Fruit fly (Drosophila melanogaster): ENCODE results near the gene CG34251.

The CG34251 gene

DNA sequence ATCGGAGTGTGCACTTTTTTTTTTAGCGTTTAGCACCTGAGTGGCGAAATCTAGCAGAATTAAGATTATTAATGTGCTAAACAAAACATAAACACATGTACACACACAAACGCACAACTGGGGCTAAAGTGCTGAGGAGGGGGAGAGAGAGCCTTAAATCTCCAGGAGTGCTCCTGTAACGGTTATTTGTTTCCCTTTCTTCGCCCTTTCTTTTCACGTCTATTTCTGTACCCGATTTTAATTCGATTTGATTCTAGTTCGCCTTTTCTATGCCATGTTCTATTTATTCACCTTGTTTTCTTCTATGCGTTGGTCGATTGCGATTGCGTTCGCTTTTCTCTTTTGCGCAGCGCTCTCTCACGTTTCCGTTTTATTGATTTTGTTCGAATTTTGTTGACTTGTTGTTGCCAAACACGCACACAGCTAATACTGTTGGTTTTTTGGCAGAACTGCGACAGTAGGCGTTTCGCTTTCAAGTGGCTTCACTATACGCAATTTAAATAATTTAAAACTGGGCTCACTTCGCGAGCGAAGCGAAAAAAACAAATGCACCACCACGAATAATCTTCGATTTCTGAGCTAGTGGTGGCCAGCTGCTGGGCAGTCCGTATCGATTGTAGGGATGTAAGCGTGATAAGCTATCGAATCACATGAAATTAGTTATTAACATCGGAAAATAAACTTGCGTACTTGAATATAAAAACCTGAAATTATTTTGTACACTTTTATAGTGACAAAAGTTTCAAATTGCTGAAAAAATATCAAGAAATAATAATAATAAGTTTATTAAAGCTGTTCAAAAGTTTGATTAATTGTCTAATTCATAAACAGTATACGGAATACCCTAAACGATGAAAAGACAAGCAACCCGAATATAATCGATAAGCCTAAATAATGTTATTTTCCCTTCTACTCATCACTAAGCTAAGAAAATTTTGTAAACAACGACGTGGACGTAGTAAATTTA lies 17.4 kb upstream of the CG34251 start, which contains the start of the genes Krn, Ndfip and CG7484:
TSS of gene Krn (minus strand) at position 580 of the 967 bp plus-strand sequence.
TSS of gene Ndfip (minus strand) at position 580 of the 967 bp plus-strand sequence.
TSS of gene CG7484 (plus strand) at position 917 of the 967 bp plus-strand sequence.
- TF ChIP-seq dsf (GFP tag; optimal IDR thresholded peaks at IDR 0.05; ENCODE audit: borderline replicate concordance) (peak; percentile 78), Dfd (GFP tag; optimal IDR thresholded peaks at IDR 0.05) (peak; percentile 50), CG32264 (GFP tag; optimal IDR thresholded peaks at IDR 0.05) (peak; percentile 26), foxo (GFP tag; optimal IDR thresholded peaks at IDR 0.05) (peak in 1 of 2 experiments; percentile 93), psq (GFP tag; optimal IDR thresholded peaks at IDR 0.05) (peak; percentile 80), GATAd (GFP tag; optimal IDR thresholded peaks at IDR 0.05) (peak; percentile 79), Abd-B (GFP tag; optimal IDR thresholded peaks at IDR 0.05) (no peak), Dif (GFP tag; optimal IDR thresholded peaks at IDR 0.05; ENCODE audit: partially characterized antibody) (no peak), OdsH (GFP tag; optimal IDR thresholded peaks at IDR 0.05) (peak; percentile 76), Hr78 (GFP tag; optimal IDR thresholded peaks at IDR 0.05) (no peak), Sp1 (GFP tag; optimal IDR thresholded peaks at IDR 0.05) (peak; percentile 91), CG9705 (GFP tag; optimal IDR thresholded peaks at IDR 0.05) (peak; percentile 90), h (GFP tag; optimal IDR thresholded peaks at IDR 0.05) (peak; percentile 91), Mio (GFP tag; optimal IDR thresholded peaks at IDR 0.05) (no peak), jim (GFP tag; optimal IDR thresholded peaks at IDR 0.05) (no peak), rgr (GFP tag; optimal IDR thresholded peaks at IDR 0.05) (peak; percentile 91), woc (GFP tag; optimal IDR thresholded peaks at IDR 0.05) (peak; percentile 89), Myc (optimal IDR thresholded peaks at IDR 0.05) (no peak), CrebA (GFP tag; optimal IDR thresholded peaks at IDR 0.05; ENCODE audit: borderline replicate concordance) (no peak), Hr83 (GFP tag; optimal IDR thresholded peaks at IDR 0.05; ENCODE audit: poor library complexity, severe bottlenecking) (peak; percentile 81), HLH106 (tag; optimal IDR thresholded peaks at IDR 0.05) (peak; percentile 95), Jra (GFP tag; optimal IDR thresholded peaks at IDR 0.05) (peak; percentile 74), fru (GFP tag; optimal IDR thresholded peaks at IDR 0.05) (peak; percentile 86), brk (GFP tag; optimal IDR thresholded peaks at IDR 0.05) (peak; percentile 82), br (GFP tag; optimal IDR thresholded peaks at IDR 0.05) (peak; percentile 78), Vsx2 (GFP tag; optimal IDR thresholded peaks at IDR 0.05; ENCODE audit: partially characterized antibody) (no peak), N (GFP tag; optimal IDR thresholded peaks at IDR 0.05) (no peak), Hnf4 (GFP tag; optimal IDR thresholded peaks at IDR 0.05) (peak; percentile 88), sage (GFP tag; optimal IDR thresholded peaks at IDR 0.05) (peak; percentile 39), lola (GFP tag; optimal IDR thresholded peaks at IDR 0.05) (no peak), sv (GFP tag; optimal IDR thresholded peaks at IDR 0.05) (peak; percentile 68), dmrt93B (GFP tag; optimal IDR thresholded peaks at IDR 0.05) (peak; percentile 89), usp (GFP tag; optimal IDR thresholded peaks at IDR 0.05) (no peak), Rel (GFP tag; optimal IDR thresholded peaks at IDR 0.05) (peak; percentile 1), Rel (tag; optimal IDR thresholded peaks at IDR 0.05) (peak; percentile 71), pan (optimal IDR thresholded peaks at IDR 0.05) (no peak), dl (GFP tag; optimal IDR thresholded peaks at IDR 0.05; ENCODE audit: insufficient read depth in 1 of 2, partially characterized antibody in 2 of 2) (no peak), ey (GFP tag; optimal IDR thresholded peaks at IDR 0.05) (peak; percentile 85), tai (GFP tag; optimal IDR thresholded peaks at IDR 0.05) (peak; percentile 90)

DNA sequence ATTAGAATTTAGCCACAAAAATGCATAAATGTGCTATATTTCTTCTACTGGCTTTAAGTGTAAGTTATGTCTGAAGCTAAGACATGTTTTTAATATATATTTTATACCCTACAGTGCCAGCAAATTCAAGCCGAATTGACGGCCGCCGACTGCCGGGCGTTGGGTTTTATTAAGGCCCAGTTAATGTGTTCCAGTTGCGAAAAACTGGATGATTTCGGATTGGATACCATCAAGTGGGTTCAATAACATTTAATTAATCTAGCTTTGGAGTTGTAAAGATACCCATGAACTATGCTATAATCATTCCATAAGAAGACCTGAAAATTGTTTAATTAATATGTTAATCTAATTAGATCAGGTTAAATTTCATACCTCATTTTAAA lies 16.8 kb upstream of the CG34251 start:
- TF ChIP-seq rgr (GFP tag; optimal IDR thresholded peaks at IDR 0.05) (no peak), ey (GFP tag; optimal IDR thresholded peaks at IDR 0.05) (no peak), sage (GFP tag; optimal IDR thresholded peaks at IDR 0.05) (no peak), jim (GFP tag; optimal IDR thresholded peaks at IDR 0.05) (no peak), br (GFP tag; optimal IDR thresholded peaks at IDR 0.05) (no peak), CrebA (GFP tag; optimal IDR thresholded peaks at IDR 0.05; ENCODE audit: borderline replicate concordance) (no peak), Dfd (GFP tag; optimal IDR thresholded peaks at IDR 0.05) (no peak), Hr83 (GFP tag; optimal IDR thresholded peaks at IDR 0.05; ENCODE audit: poor library complexity, severe bottlenecking) (no peak), Myc (optimal IDR thresholded peaks at IDR 0.05) (no peak), tai (GFP tag; optimal IDR thresholded peaks at IDR 0.05) (no peak), Abd-B (GFP tag; optimal IDR thresholded peaks at IDR 0.05) (no peak), foxo (GFP tag; optimal IDR thresholded peaks at IDR 0.05) (no peak), Rel (GFP tag; optimal IDR thresholded peaks at IDR 0.05) (no peak), Rel (tag; optimal IDR thresholded peaks at IDR 0.05) (no peak), Jra (GFP tag; optimal IDR thresholded peaks at IDR 0.05) (no peak), dsf (GFP tag; optimal IDR thresholded peaks at IDR 0.05; ENCODE audit: borderline replicate concordance) (no peak), brk (GFP tag; optimal IDR thresholded peaks at IDR 0.05) (no peak), Sp1 (GFP tag; optimal IDR thresholded peaks at IDR 0.05) (no peak), fru (GFP tag; optimal IDR thresholded peaks at IDR 0.05) (no peak)

Data from whole organism, wandering third instar larva.